ENCODE assay signal across 1 fruit fly cellular context in the genomic region with DNA sequence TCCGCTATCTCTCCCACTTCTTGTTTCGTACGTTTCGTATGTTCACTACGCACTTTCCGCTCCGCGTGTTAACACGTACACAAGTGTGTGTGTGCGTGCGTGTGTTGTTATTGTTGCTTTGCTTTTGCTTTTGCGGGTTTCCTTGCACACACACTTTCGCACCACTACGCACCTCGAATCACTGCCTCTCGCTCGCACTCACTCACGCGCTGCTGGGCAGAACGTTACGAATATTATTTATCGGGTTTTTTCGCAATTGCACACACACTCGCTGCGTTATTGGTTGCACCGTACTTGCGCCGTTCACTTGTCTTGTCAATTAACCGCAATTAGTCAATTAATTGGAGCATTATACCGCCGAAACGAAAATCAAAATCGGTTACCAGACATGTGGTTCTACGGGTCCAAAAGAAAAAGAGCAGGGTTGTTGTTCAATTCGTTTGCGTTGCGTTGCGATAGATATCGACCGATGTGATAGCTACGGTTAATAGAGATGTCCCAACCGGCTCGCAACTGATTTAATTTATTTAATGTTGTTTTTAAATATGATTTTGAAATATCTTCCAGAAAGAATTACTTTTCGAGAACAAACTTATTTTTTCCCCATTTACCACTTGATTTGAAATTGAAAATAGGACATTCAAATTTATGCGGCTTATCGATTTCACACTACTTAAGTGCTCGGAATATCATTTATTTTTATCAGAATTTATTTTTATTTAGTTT.
TF ChIP-seq lines count a peak whose summit lies in the region.

A gene (minus strand): TSS at position 395 of the 726 bp plus-strand sequence.

TF ChIP-seq in whole organism, embryonic, 481 proteins besides CTCF, POLR2A, EP300 and RAD21 (continued from another document and continues in another):
- no peak for TF ChIP-seq CG11398 (GFP tag; optimal IDR thresholded peaks at IDR 0.05; lab: Kevin White, UChicago)
- no peak for TF ChIP-seq hth (optimal IDR thresholded peaks at IDR 0.05; lab: Kevin White, UChicago)
- TF ChIP-seq CG6654 (GFP tag; optimal IDR thresholded peaks at IDR 0.05; lab: Kevin White, UChicago) = no peak
- TF ChIP-seq mld (GFP tag; IDR thresholded peaks at IDR 0.05; lab: Robert Waterston, UW; ENCODE audit: partially characterized antibody) = peak; percentile 93
- peak; percentile 79 for TF ChIP-seq ranshi (GFP tag; IDR thresholded peaks at IDR 0.05; lab: Robert Waterston, UW)
- TF ChIP-seq Six4 (GFP tag; optimal IDR thresholded peaks at IDR 0.05; lab: Kevin White, UChicago) = peak; percentile 25
- TF ChIP-seq Nf-YB (GFP tag; optimal IDR thresholded peaks at IDR 0.05; lab: Kevin White, UChicago) = no peak
- no peak; the same call in 2 of the 3 replicates for TF ChIP-seq sr (GFP tag; IDR thresholded peaks at IDR 0.05; lab: Robert Waterston, UW)
- TF ChIP-seq CG8478 (optimal IDR thresholded peaks at IDR 0.05; lab: Kevin White, UChicago) = peak; percentile 90
- peak; percentile 80 for TF ChIP-seq nmo (GFP tag; optimal IDR thresholded peaks at IDR 0.05; lab: Kevin White, UChicago)
- TF ChIP-seq CG7372 (GFP tag; IDR thresholded peaks at IDR 0.05; lab: Robert Waterston, UW) = peak; percentile 68
- TF ChIP-seq slou (GFP tag; optimal IDR thresholded peaks at IDR 0.05; lab: Kevin White, UChicago) = peak; percentile 36
- peak; percentile 47 for TF ChIP-seq CG8388 (GFP tag; optimal IDR thresholded peaks at IDR 0.05; lab: Kevin White, UChicago)
- peak; percentile 23 for TF ChIP-seq CG3838 (GFP tag; optimal IDR thresholded peaks at IDR 0.05; lab: Kevin White, UChicago)
- peak; percentile 52 for TF ChIP-seq Sry-β (GFP tag; optimal IDR thresholded peaks at IDR 0.05; lab: Kevin White, UChicago)
- peak; percentile 53; the same call in 1 of the 3 replicates for TF ChIP-seq CG2889 (GFP tag; IDR thresholded peaks at IDR 0.05; lab: Robert Waterston, UW)
- no peak for TF ChIP-seq toy (GFP tag; IDR thresholded peaks at IDR 0.05; lab: Robert Waterston, UW)
- TF ChIP-seq cas (GFP tag; IDR thresholded peaks at IDR 0.05; lab: Robert Waterston, UW) = peak; percentile 48; the same call in 1 of the 2 replicates
- TF ChIP-seq ci (GFP tag; IDR thresholded peaks at IDR 0.05; lab: Robert Waterston, UW) = peak; percentile 69; the same call in 2 of the 3 replicates
- peak; percentile 45 for TF ChIP-seq NC2β (GFP tag; optimal IDR thresholded peaks at IDR 0.05; lab: Kevin White, UChicago)
- no peak for TF ChIP-seq bowl (GFP tag; IDR thresholded peaks at IDR 0.05; lab: Robert Waterston, UW)
- peak; percentile 77 for TF ChIP-seq CG12659 (GFP tag; optimal IDR thresholded peaks at IDR 0.05; lab: Kevin White, UChicago)
- TF ChIP-seq Dip2 (GFP tag; IDR thresholded peaks at IDR 0.05; lab: Robert Waterston, UW) = no peak
- peak; percentile 12 for TF ChIP-seq CG2202 (tag; optimal IDR thresholded peaks at IDR 0.05; lab: Kevin White, UChicago)
- TF ChIP-seq trem (tag; optimal IDR thresholded peaks at IDR 0.05; lab: Kevin White, UChicago) = peak; percentile 86
- peak; percentile 2 for TF ChIP-seq p53 (GFP tag; optimal IDR thresholded peaks at IDR 0.05; lab: Kevin White, UChicago)
- TF ChIP-seq en (GFP tag; optimal IDR thresholded peaks at IDR 0.05; lab: Kevin White, UChicago) = no peak
- TF ChIP-seq D (optimal IDR thresholded peaks at IDR 0.05; lab: Kevin White, UChicago) = peak; percentile 53
- peak; percentile 26 for TF ChIP-seq D (GFP tag; optimal IDR thresholded peaks at IDR 0.05; lab: Kevin White, UChicago)
- peak; percentile 66; the same call in 2 of the 3 replicates for TF ChIP-seq Optix (GFP tag; IDR thresholded peaks at IDR 0.05; lab: Robert Waterston, UW)
- no peak for TF ChIP-seq CG3065 (GFP tag; optimal IDR thresholded peaks at IDR 0.05; lab: Kevin White, UChicago)
- peak; percentile 57 for TF ChIP-seq trh (GFP tag; optimal IDR thresholded peaks at IDR 0.05; lab: Kevin White, UChicago)
- peak; percentile 27 for TF ChIP-seq da (GFP tag; optimal IDR thresholded peaks at IDR 0.05; lab: Kevin White, UChicago)
- TF ChIP-seq Hr3 (GFP tag; optimal IDR thresholded peaks at IDR 0.05; lab: Kevin White, UChicago) = peak; percentile 63
- TF ChIP-seq peb (GFP tag; IDR thresholded peaks at IDR 0.05; lab: Robert Waterston, UW) = no peak
- TF ChIP-seq Hr51 (GFP tag; optimal IDR thresholded peaks at IDR 0.05; lab: Kevin White, UChicago) = peak; percentile 54 to 66
- TF ChIP-seq Oli (tag; optimal IDR thresholded peaks at IDR 0.05; lab: Kevin White, UChicago) = peak; percentile 28
- TF ChIP-seq Lpt (GFP tag; optimal IDR thresholded peaks at IDR 0.05; lab: Kevin White, UChicago) = no peak
- peak; percentile 87 for TF ChIP-seq CG14860 (GFP tag; IDR thresholded peaks at IDR 0.05; lab: Robert Waterston, UW; ENCODE audit: partially characterized antibody)
- TF ChIP-seq Gug (GFP tag; IDR thresholded peaks at IDR 0.05; lab: Robert Waterston, UW) = peak; percentile 86; the same call in 3 of the 4 replicates
- peak; percentile 56 for TF ChIP-seq CG13624 (GFP tag; optimal IDR thresholded peaks at IDR 0.05; lab: Kevin White, UChicago)
- TF ChIP-seq CG15696 (tag; optimal IDR thresholded peaks at IDR 0.05; lab: Kevin White, UChicago) = peak; percentile 64
- no peak for TF ChIP-seq HmgD (GFP tag; optimal IDR thresholded peaks at IDR 0.05; lab: Kevin White, UChicago)
- TF ChIP-seq HLH4C (GFP tag; IDR thresholded peaks at IDR 0.05; lab: Robert Waterston, UW; ENCODE audit: partially characterized antibody) = peak; percentile 90
- TF ChIP-seq CG12155 (GFP tag; optimal IDR thresholded peaks at IDR 0.05; lab: Kevin White, UChicago) = peak; percentile 78
- peak; percentile 93 for TF ChIP-seq sens (GFP tag; lab: Kevin White, UChicago)
- TF ChIP-seq Ets65A (GFP tag; lab: Kevin White, UChicago) = peak; percentile 95
- TF ChIP-seq CG9817 (tag; optimal IDR thresholded peaks at IDR 0.05; lab: Kevin White, UChicago) = peak; percentile 76
- TF ChIP-seq pita (GFP tag; optimal IDR thresholded peaks at IDR 0.05; lab: Kevin White, UChicago) = no peak
- no peak for TF ChIP-seq Mrtf (GFP tag; IDR thresholded peaks at IDR 0.05; lab: Robert Waterston, UW)
- no peak for TF ChIP-seq Kr (GFP tag; optimal IDR thresholded peaks at IDR 0.05; lab: Kevin White, UChicago)
- TF ChIP-seq lov (optimal IDR thresholded peaks at IDR 0.05; lab: Kevin White, UChicago) = no peak
- TF ChIP-seq lov (GFP tag; IDR thresholded peaks at IDR 0.05; lab: Robert Waterston, UW) = 0 out of 3 replicates have a peak, but pooled peaks have one; percentile 28
- TF ChIP-seq CG11560 (tag; IDR thresholded peaks at IDR 0.05; lab: Robert Waterston, UW) = peak; percentile 47; the same call in 1 of the 3 replicates
- TF ChIP-seq B-H2 (GFP tag; optimal IDR thresholded peaks at IDR 0.05; lab: Kevin White, UChicago) = peak; percentile 77
- TF ChIP-seq CG3407 (GFP tag; optimal IDR thresholded peaks at IDR 0.05; lab: Kevin White, UChicago) = peak; percentile 23
- TF ChIP-seq tio (GFP tag; optimal IDR thresholded peaks at IDR 0.05; lab: Kevin White, UChicago) = peak; percentile 55
- TF ChIP-seq CG12391 (tag; optimal IDR thresholded peaks at IDR 0.05; lab: Kevin White, UChicago) = peak; percentile 74
- TF ChIP-seq gce (GFP tag; IDR thresholded peaks at IDR 0.05; lab: Robert Waterston, UW) = no peak
- TF ChIP-seq Lhr (GFP tag; optimal IDR thresholded peaks at IDR 0.05; lab: Kevin White, UChicago) = peak; percentile 30
- peak; percentile 51 for TF ChIP-seq CG17359 (tag; optimal IDR thresholded peaks at IDR 0.05; lab: Kevin White, UChicago)
- TF ChIP-seq CG31441 (GFP tag; IDR thresholded peaks at IDR 0.05; lab: Robert Waterston, UW) = peak; percentile 42; the same call in 1 of the 2 replicates
- TF ChIP-seq pum (GFP tag; optimal IDR thresholded peaks at IDR 0.05; lab: Kevin White, UChicago) = peak; percentile 50
- TF ChIP-seq insv (GFP tag; optimal IDR thresholded peaks at IDR 0.05; lab: Kevin White, UChicago) = no peak
- peak; percentile 40 for TF ChIP-seq CG12744 (GFP tag; optimal IDR thresholded peaks at IDR 0.05; lab: Kevin White, UChicago)
- peak; percentile 20; the same call in 1 of the 2 replicates for TF ChIP-seq ro (GFP tag; IDR thresholded peaks at IDR 0.05; lab: Robert Waterston, UW)
- TF ChIP-seq B-H1 (GFP tag; IDR thresholded peaks at IDR 0.05; lab: Robert Waterston, UW) = peak; percentile 68
- TF ChIP-seq CG6254 (GFP tag; optimal IDR thresholded peaks at IDR 0.05; lab: Kevin White, UChicago) = no peak
- TF ChIP-seq ssp (GFP tag; IDR thresholded peaks at IDR 0.05; lab: Robert Waterston, UW) = peak; percentile 61
- peak; percentile 85 for TF ChIP-seq CG2120 (GFP tag; optimal IDR thresholded peaks at IDR 0.05; lab: Kevin White, UChicago)
- TF ChIP-seq CG34376 (GFP tag; optimal IDR thresholded peaks at IDR 0.05; lab: Kevin White, UChicago) = no peak
- no peak for TF ChIP-seq eyg (GFP tag; optimal IDR thresholded peaks at IDR 0.05; lab: Kevin White, UChicago)
- no peak for TF ChIP-seq crp (GFP tag; optimal IDR thresholded peaks at IDR 0.05; lab: Kevin White, UChicago)
- peak; percentile 53 for TF ChIP-seq CG12769 (tag; optimal IDR thresholded peaks at IDR 0.05; lab: Kevin White, UChicago)
- no peak for TF ChIP-seq CG12071 (GFP tag; optimal IDR thresholded peaks at IDR 0.05; lab: Kevin White, UChicago)
- peak; percentile 54; the same call in 1 of the 3 replicates for TF ChIP-seq CG7357 (GFP tag; IDR thresholded peaks at IDR 0.05; lab: Robert Waterston, UW)
- TF ChIP-seq Atf6 (GFP tag; IDR thresholded peaks at IDR 0.05; lab: Robert Waterston, UW) = peak; percentile 60; the same call in 1 of the 2 replicates
- TF ChIP-seq CG2875 (GFP tag; optimal IDR thresholded peaks at IDR 0.05; lab: Kevin White, UChicago) = no peak
- TF ChIP-seq Aef1 (GFP tag; IDR thresholded peaks at IDR 0.05; lab: Robert Waterston, UW) = peak; percentile 44; the same call in 2 of the 3 replicates
- TF ChIP-seq klu (GFP tag; IDR thresholded peaks at IDR 0.05; lab: Robert Waterston, UW) = peak; percentile 14; the same call in 1 of the 2 replicates
- peak; percentile 21 for TF ChIP-seq Bteb2 (GFP tag; optimal IDR thresholded peaks at IDR 0.05; lab: Kevin White, UChicago)
- no peak for TF ChIP-seq dimm (GFP tag; IDR thresholded peaks at IDR 0.05; lab: Robert Waterston, UW)
- peak; percentile 48 for TF ChIP-seq CG8924 (tag; optimal IDR thresholded peaks at IDR 0.05; lab: Kevin White, UChicago)
- TF ChIP-seq Abd-B (GFP tag; optimal IDR thresholded peaks at IDR 0.05; lab: Kevin White, UChicago) = peak; percentile 63
- no peak for TF ChIP-seq cad (GFP tag; optimal IDR thresholded peaks at IDR 0.05; lab: Kevin White, UChicago)
- TF ChIP-seq fd3F (GFP tag; optimal IDR thresholded peaks at IDR 0.05; lab: Kevin White, UChicago) = peak; percentile 59
- peak; percentile 51 for TF ChIP-seq CG18262 (tag; optimal IDR thresholded peaks at IDR 0.05; lab: Kevin White, UChicago)
- TF ChIP-seq CG7271 (tag; optimal IDR thresholded peaks at IDR 0.05; lab: Kevin White, UChicago) = no peak
- TF ChIP-seq bcd (GFP tag; optimal IDR thresholded peaks at IDR 0.05; lab: Kevin White, UChicago) = peak; percentile 53
- TF ChIP-seq fd96Cb (tag; optimal IDR thresholded peaks at IDR 0.05; lab: Kevin White, UChicago) = peak; percentile 30
- TF ChIP-seq grn (GFP tag; optimal IDR thresholded peaks at IDR 0.05; lab: Kevin White, UChicago) = no peak
- TF ChIP-seq NC2α (GFP tag; optimal IDR thresholded peaks at IDR 0.05; lab: Kevin White, UChicago) = peak; percentile 51
- no peak for TF ChIP-seq her (GFP tag; optimal IDR thresholded peaks at IDR 0.05; lab: Kevin White, UChicago)
- peak; percentile 70 for TF ChIP-seq HLH3B (GFP tag; IDR thresholded peaks at IDR 0.05; lab: Robert Waterston, UW)
- peak; percentile 45 for TF ChIP-seq Camta (GFP tag; optimal IDR thresholded peaks at IDR 0.05; lab: Kevin White, UChicago)
- no peak for TF ChIP-seq Spps (tag; optimal IDR thresholded peaks at IDR 0.05; lab: Kevin White, UChicago)
- TF ChIP-seq BtbVII (GFP tag; optimal IDR thresholded peaks at IDR 0.05; lab: Kevin White, UChicago) = no peak
- peak; percentile 57; the same call in 1 of the 3 replicates for TF ChIP-seq ase (GFP tag; IDR thresholded peaks at IDR 0.05; lab: Robert Waterston, UW)
- peak; percentile 55 for TF ChIP-seq vfl (GFP tag; optimal IDR thresholded peaks at IDR 0.05; lab: Kevin White, UChicago)
- peak; percentile 61 for TF ChIP-seq wdn (GFP tag; IDR thresholded peaks at IDR 0.05; lab: Robert Waterston, UW)
- TF ChIP-seq Scr (GFP tag; IDR thresholded peaks at IDR 0.05; lab: Robert Waterston, UW; ENCODE audit: partially characterized antibody) = peak; percentile 96
- TF ChIP-seq z (GFP tag; IDR thresholded peaks at IDR 0.05; lab: Robert Waterston, UW) = no peak
- peak; percentile 70 for TF ChIP-seq zfh2 (GFP tag; optimal IDR thresholded peaks at IDR 0.05; lab: Kevin White, UChicago)
- no peak for TF ChIP-seq org-1 (GFP tag; optimal IDR thresholded peaks at IDR 0.05; lab: Kevin White, UChicago)
- peak; percentile 71 for TF ChIP-seq Dp (GFP tag; optimal IDR thresholded peaks at IDR 0.05; lab: Kevin White, UChicago)
- TF ChIP-seq CG10147 (GFP tag; optimal IDR thresholded peaks at IDR 0.05; lab: Kevin White, UChicago) = no peak
- peak; percentile 18 for TF ChIP-seq pnt (GFP tag; optimal IDR thresholded peaks at IDR 0.05; lab: Kevin White, UChicago)
- TF ChIP-seq CG4404 (GFP tag; IDR thresholded peaks at IDR 0.05; lab: Robert Waterston, UW) = peak; percentile 57; the same call in 1 of the 2 replicates
- TF ChIP-seq dpn (GFP tag; optimal IDR thresholded peaks at IDR 0.05; lab: Kevin White, UChicago) = peak; percentile 74 to 78
- peak; percentile 46 for TF ChIP-seq crc (GFP tag; optimal IDR thresholded peaks at IDR 0.05; lab: Kevin White, UChicago)
- no peak for TF ChIP-seq TFAM (GFP tag; optimal IDR thresholded peaks at IDR 0.05; lab: Kevin White, UChicago)
- no peak for TF ChIP-seq CG6683 (GFP tag; optimal IDR thresholded peaks at IDR 0.05; lab: Kevin White, UChicago)
- peak; percentile 68 for TF ChIP-seq esg (GFP tag; conservative IDR thresholded peaks at IDR 0.05; lab: Robert Waterston, UW)
- TF ChIP-seq CG1832 (GFP tag; optimal IDR thresholded peaks at IDR 0.05; lab: Kevin White, UChicago) = peak; percentile 80
- peak; percentile 53; the same call in 2 of the 4 replicates for TF ChIP-seq chinmo (GFP tag; IDR thresholded peaks at IDR 0.05; lab: Robert Waterston, UW; ENCODE audit: partially characterized antibody)
- TF ChIP-seq CG9215 (GFP tag; IDR thresholded peaks at IDR 0.05; lab: Robert Waterston, UW) = peak; percentile 71
- TF ChIP-seq CG9437 (GFP tag; optimal IDR thresholded peaks at IDR 0.05; lab: Kevin White, UChicago) = peak; percentile 98
- 0 out of 2 replicates have a peak, but pooled peaks have one; percentile 33 for TF ChIP-seq stc (GFP tag; IDR thresholded peaks at IDR 0.05; lab: Robert Waterston, UW)
- TF ChIP-seq CG6175 (GFP tag; IDR thresholded peaks at IDR 0.05; lab: Robert Waterston, UW) = peak; percentile 59; the same call in 1 of the 3 replicates
- peak; percentile 55; the same call in 1 of the 2 replicates for TF ChIP-seq Rx (GFP tag; IDR thresholded peaks at IDR 0.05; lab: Robert Waterston, UW)
- TF ChIP-seq CoRest (tag; optimal IDR thresholded peaks at IDR 0.05; lab: Kevin White, UChicago) = peak; percentile 74
